Worm (Caenorhabditis elegans): Measurements from ENCODE around the gene ttr-53.

- no peak for TF ChIP-seq ama-1 (optimal IDR thresholded peaks at IDR 0.05)
- no peak for TF ChIP-seq mdl-1 (tag; optimal IDR thresholded peaks at IDR 0.05)
- no peak for TF ChIP-seq elt-3 (tag; optimal IDR thresholded peaks at IDR 0.05)
- no peak for TF ChIP-seq nhr-77 (tag; optimal IDR thresholded peaks at IDR 0.05)
- no peak for TF ChIP-seq ztf-4 (tag; optimal IDR thresholded peaks at IDR 0.05)
- TF ChIP-seq nhr-12 (tag; optimal IDR thresholded peaks at IDR 0.05): no peak
- TF ChIP-seq ceh-82 (tag; optimal IDR thresholded peaks at IDR 0.05): no peak
- no peak for TF ChIP-seq lin-15B (tag; optimal IDR thresholded peaks at IDR 0.05)
- no peak for TF ChIP-seq ceh-28 (tag; optimal IDR thresholded peaks at IDR 0.05)
- no peak for TF ChIP-seq nhr-28 (tag; optimal IDR thresholded peaks at IDR 0.05)
- TF ChIP-seq pqm-1 (tag; optimal IDR thresholded peaks at IDR 0.05): no peak
- TF ChIP-seq nhr-23 (tag; optimal IDR thresholded peaks at IDR 0.05): no peak
- TF ChIP-seq unc-39 (tag; optimal IDR thresholded peaks at IDR 0.05): no peak
Observed at ce11 chrIV:10194345-10194744, 36.5 kb downstream of the ttr-53 start, which contains the start of gene ptrg-1.
